Worm (Caenorhabditis elegans) whole organism, L3 larva: ENCODE results near the gene miro-1.

Experiments used
- R02D3.7 ChIP-seq: fragments of 150-350 bp; optimal IDR thresholded peaks from 2 replicates; lab custom pipeline; 2014; ENCODE audit warnings: missing biosample characterization, missing genetic modification characterization
- ZK546.5 ChIP-seq: sonication (generic microtip); optimal IDR thresholded peaks from 2 replicates; lab custom pipeline; 2017; ENCODE audit warnings: missing biosample characterization, missing genetic modification characterization
- aly-2 ChIP-seq: fragments of 150-350 bp; optimal IDR thresholded peaks from 2 replicates; lab custom pipeline; 2014; ENCODE audit warnings: missing biosample characterization, missing genetic modification characterization
- ama-1 ChIP-seq: fragments of 150-350 bp; optimal IDR thresholded peaks from 2 replicates; lab custom pipeline; 2018
- ceh-16 ChIP-seq: sonication (generic microtip); optimal IDR thresholded peaks from 2 replicates; lab custom pipeline; 2017; ENCODE audit warnings: missing biosample characterization, missing genetic modification characterization
- ceh-28 ChIP-seq: fragments of 150-350 bp; optimal IDR thresholded peaks from 2 replicates; lab custom pipeline; 2014; ENCODE audit warnings: missing biosample characterization, missing genetic modification reagents, missing genetic modification characterization
- ceh-82 ChIP-seq: fragments of 150-350 bp; optimal IDR thresholded peaks from 2 replicates; lab custom pipeline; 2014; ENCODE audit warnings: missing biosample characterization, missing genetic modification characterization
- daf-12 ChIP-seq: fragments of 150-350 bp; optimal IDR thresholded peaks from 2 replicates; lab custom pipeline; 2014; ENCODE audit warnings: missing biosample characterization, missing genetic modification reagents, missing genetic modification characterization
- egl-27 ChIP-seq: sonication (generic microtip); optimal IDR thresholded peaks from 4 replicates; lab custom pipeline; 2017; ENCODE audit warnings: missing biosample characterization, missing genetic modification reagents, missing genetic modification characterization
- egl-5 ChIP-seq: fragments of 150-350 bp; optimal IDR thresholded peaks from 2 replicates; lab custom pipeline; 2017; ENCODE audit warnings: missing biosample characterization, missing genetic modification reagents, missing genetic modification characterization, inconsistent platforms
- elt-2 ChIP-seq: sonication (generic microtip); optimal IDR thresholded peaks from 2 replicates; lab custom pipeline; 2016; ENCODE audit warnings: missing genetic modification reagents, mild to moderate bottlenecking, missing genetic modification characterization, missing compliant biosample characterization
- eor-1 ChIP-seq, 2 experiments: fragments of 150-350 bp; optimal IDR thresholded peaks; 2 replicates each; lab custom pipeline; 2014 to 2018; ENCODE audit warnings: missing biosample characterization in 2 of 2, missing genetic modification characterization in 2 of 2
- fkh-10 ChIP-seq: sonication (generic microtip); optimal IDR thresholded peaks from 2 replicates; lab custom pipeline; 2017; ENCODE audit warnings: missing biosample characterization, missing genetic modification reagents, missing genetic modification characterization
- fos-1 ChIP-seq: fragments of 150-350 bp; optimal IDR thresholded peaks from 2 replicates; lab custom pipeline; 2014; ENCODE audit warnings: missing biosample characterization, missing genetic modification characterization
- hmg-11 ChIP-seq: sonication (generic microtip); optimal IDR thresholded peaks from 2 replicates; lab custom pipeline; 2016; ENCODE audit warnings: missing genetic modification characterization, missing compliant biosample characterization
- jun-1 ChIP-seq: fragments of 150-350 bp; optimal IDR thresholded peaks from 2 replicates; lab custom pipeline; 2014; ENCODE audit warnings: missing biosample characterization, missing genetic modification reagents, missing genetic modification characterization
- lin-15B ChIP-seq: fragments of 150-350 bp; optimal IDR thresholded peaks from 2 replicates; lab custom pipeline; 2014; ENCODE audit warnings: missing biosample characterization, missing genetic modification characterization
- lin-39 ChIP-seq: fragments of 150-350 bp; optimal IDR thresholded peaks from 2 replicates; lab custom pipeline; 2018; ENCODE audit warnings: missing biosample characterization, missing genetic modification reagents, missing genetic modification characterization
- lsy-12 ChIP-seq: sonication (generic microtip); optimal IDR thresholded peaks from 2 replicates; lab custom pipeline; 2016; ENCODE audit warnings: mild to moderate bottlenecking, missing genetic modification characterization, missing compliant biosample characterization
- mml-1 ChIP-seq: fragments of 150-350 bp; sonication (generic microtip); optimal IDR thresholded peaks from 3 replicates; lab custom pipeline; 2014; ENCODE audit warnings: missing biosample characterization, missing genetic modification characterization
- nfya-1 ChIP-seq: sonication (generic microtip); optimal IDR thresholded peaks from 2 replicates; lab custom pipeline; 2017; ENCODE audit warnings: missing genetic modification characterization, mild to moderate bottlenecking, missing compliant biosample characterization, antibody characterized with exemption, moderate library complexity; ENCODE audit not compliant: insufficient read depth
- nhr-11 ChIP-seq: fragments of 150-350 bp; optimal IDR thresholded peaks from 2 replicates; lab custom pipeline; 2014; ENCODE audit warnings: missing biosample characterization, missing genetic modification characterization
- nhr-23 ChIP-seq: fragments of 150-350 bp; optimal IDR thresholded peaks from 2 replicates; lab custom pipeline; 2014; ENCODE audit warnings: missing biosample characterization, missing genetic modification reagents, missing genetic modification characterization
- nhr-237 ChIP-seq: fragments of 150-350 bp; optimal IDR thresholded peaks from 2 replicates; lab custom pipeline; 2014; ENCODE audit warnings: missing biosample characterization, missing genetic modification characterization
- nhr-25 ChIP-seq: sonication (generic microtip); optimal IDR thresholded peaks from 2 replicates; lab custom pipeline; 2017; ENCODE audit warnings: missing biosample characterization, missing genetic modification characterization
- nhr-28 ChIP-seq: fragments of 150-350 bp; optimal IDR thresholded peaks from 2 replicates; lab custom pipeline; 2014; ENCODE audit warnings: missing biosample characterization, missing genetic modification characterization
- nhr-43 ChIP-seq: sonication (generic microtip); optimal IDR thresholded peaks from 2 replicates; lab custom pipeline; 2016; ENCODE audit warnings: mild to moderate bottlenecking, missing genetic modification characterization, missing compliant biosample characterization; ENCODE audit not compliant: poor library complexity, severe bottlenecking
- nhr-67 ChIP-seq: fragments of 150-350 bp; optimal IDR thresholded peaks from 2 replicates; lab custom pipeline; 2014; ENCODE audit warnings: missing biosample characterization, missing genetic modification characterization
- nhr-76 ChIP-seq: fragments of 150-350 bp; sonication (generic microtip); optimal IDR thresholded peaks from 5 replicates; lab custom pipeline; 2014; ENCODE audit warnings: missing biosample characterization, missing genetic modification characterization
- nhr-77 ChIP-seq: fragments of 150-350 bp; optimal IDR thresholded peaks from 2 replicates; lab custom pipeline; 2014; ENCODE audit warnings: missing biosample characterization, missing genetic modification characterization
- pha-4 ChIP-seq: fragments of 150-350 bp; optimal IDR thresholded peaks from 2 replicates; lab custom pipeline; 2014; ENCODE audit warnings: missing biosample characterization, missing genetic modification reagents, missing genetic modification characterization
- pqm-1 ChIP-seq: fragments of 150-350 bp; optimal IDR thresholded peaks from 2 replicates; lab custom pipeline; 2017; ENCODE audit warnings: missing biosample characterization, missing genetic modification characterization, inconsistent platforms
- sea-2 ChIP-seq: fragments of 150-350 bp; sonication (generic microtip); optimal IDR thresholded peaks from 4 replicates; lab custom pipeline; 2014; ENCODE audit warnings: missing biosample characterization, missing genetic modification reagents, missing genetic modification characterization
- skn-1 ChIP-seq: fragments of 150-350 bp; optimal IDR thresholded peaks from 2 replicates; lab custom pipeline; 2014; ENCODE audit warnings: missing biosample characterization, missing genetic modification characterization
- snpc-4 ChIP-seq: fragments of 150-350 bp; optimal IDR thresholded peaks from 2 replicates; lab custom pipeline; 2014; ENCODE audit warnings: missing biosample characterization, missing genetic modification characterization
- tbx-2 ChIP-seq: sonication (generic microtip); optimal IDR thresholded peaks from 2 replicates; lab custom pipeline; 2016; ENCODE audit warnings: mild to moderate bottlenecking, missing genetic modification characterization, missing compliant biosample characterization
- unc-39 ChIP-seq: sonication (generic microtip); optimal IDR thresholded peaks from 4 replicates; lab custom pipeline; 2017; ENCODE audit warnings: missing biosample characterization, missing genetic modification characterization
- zag-1 ChIP-seq: fragments of 150-350 bp; optimal IDR thresholded peaks from 2 replicates; lab custom pipeline; 2014; ENCODE audit warnings: missing biosample characterization, missing genetic modification characterization
- ztf-11 ChIP-seq: fragments of 150-350 bp; optimal IDR thresholded peaks from 2 replicates; lab custom pipeline; 2014; ENCODE audit warnings: missing biosample characterization, missing genetic modification characterization

miro-1 gene

ce11 chrIV:4749155-4749554 lies 33.5 kb upstream of the miro-1 start:
- TF ChIP-seq eor-1 (tag; optimal IDR thresholded peaks at IDR 0.05; lab: Kevin White, UChicago) (no peak), egl-5 (tag; lab: Kevin White, UChicago) (no peak), pqm-1 (tag; lab: Kevin White, UChicago) (no peak), sea-2 (GFP tag; lab: Kevin White, UChicago) (no peak), lin-15B (no peak), ceh-82 (tag; lab: Kevin White, UChicago) (no peak), mml-1 (tag; lab: Kevin White, UChicago) (no peak), zag-1 (tag; lab: Kevin White, UChicago) (no peak), fkh-10 (no peak), pha-4 (no peak), lsy-12 (tag; lab: Kevin White, UChicago) (no peak), skn-1 (tag; lab: Kevin White, UChicago) (no peak), nhr-28 (tag; lab: Kevin White, UChicago) (no peak), nhr-43 (tag; lab: Kevin White, UChicago) (no peak), ama-1 (lab: Kevin White, UChicago) (no peak), tbx-2 (tag; lab: Kevin White, UChicago) (no peak)

DNA sequence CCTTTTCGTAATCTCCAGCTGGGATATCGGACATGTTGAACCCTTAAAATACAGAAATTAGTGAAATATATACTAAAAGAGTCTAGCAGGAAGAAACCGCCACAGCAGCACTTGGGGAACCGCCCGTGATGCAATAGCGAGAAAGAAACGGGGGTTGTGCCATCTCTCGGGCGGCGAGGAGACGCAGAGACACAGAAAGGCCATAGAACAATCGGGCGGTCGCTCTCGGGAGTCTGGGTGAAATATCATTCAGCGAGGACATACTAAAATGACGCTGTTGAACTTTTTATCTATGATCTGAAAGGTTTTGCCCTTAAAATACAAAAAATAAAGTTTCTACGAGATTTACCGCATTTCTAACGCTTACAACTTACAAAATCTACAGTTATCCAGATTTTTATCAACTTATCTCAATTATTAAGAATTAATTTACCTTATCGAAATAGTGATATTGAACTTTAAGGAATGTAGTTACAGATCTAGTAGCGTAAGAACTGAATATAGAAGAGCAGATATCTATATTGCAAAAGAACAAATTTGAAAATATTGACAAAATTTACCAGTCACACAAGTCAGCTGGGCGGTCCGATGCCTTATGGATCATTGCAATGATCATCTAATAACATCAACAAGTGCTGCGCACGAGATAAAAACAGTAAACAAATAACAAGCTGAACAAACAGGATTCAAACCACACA lies 33.0 kb upstream of the miro-1 start, which contains the start of gene cyc-2.1:
Gene cyc-2.1, minus strand, starts transcription at position 605 of the 698 bp plus-strand sequence.
- TF ChIP-seq fkh-10 (no peak), lin-39 (tag; lab: Kevin White, UChicago) (peak; percentile 4), snpc-4 (tag; lab: Kevin White, UChicago) (no peak), fos-1 (tag; lab: Kevin White, UChicago) (peak; percentile 47), ceh-28 (tag; lab: Kevin White, UChicago) (peak; percentile 47), pqm-1 (tag; lab: Kevin White, UChicago) (peak; percentile 70), nhr-25 (tag; lab: Kevin White, UChicago) (peak; percentile 62), elt-2 (peak; percentile 73), nhr-77 (tag; lab: Kevin White, UChicago) (peak; percentile 61), aly-2 (tag; lab: Kevin White, UChicago) (peak; percentile 69), pha-4 (peak; percentile 54), lsy-12 (tag; lab: Kevin White, UChicago) (peak; percentile 68), nhr-237 (tag; lab: Kevin White, UChicago) (no peak), ama-1 (lab: Kevin White, UChicago) (peak; percentile 84), skn-1 (tag; lab: Kevin White, UChicago) (peak; percentile 18), lin-15B (peak; percentile 83), nhr-23 (peak; percentile 38), R02D3.7 (tag; lab: Kevin White, UChicago) (peak; percentile 67), nfya-1 (tag; lab: Kevin White, UChicago) (peak; percentile 66), jun-1 (peak; percentile 10), nhr-67 (tag; lab: Kevin White, UChicago) (no peak), nhr-43 (tag; lab: Kevin White, UChicago) (no peak), hmg-11 (tag; lab: Kevin White, UChicago) (peak; percentile 82)

- no peak for TF ChIP-seq hmg-11 (tag; lab: Kevin White, UChicago)
- no peak for TF ChIP-seq nhr-23
- peak; percentile 65 for TF ChIP-seq ama-1 (lab: Kevin White, UChicago)
- peak; percentile 16 for TF ChIP-seq lin-15B
- no peak for TF ChIP-seq ZK546.5 (tag; lab: Kevin White, UChicago)
- TF ChIP-seq sea-2 (GFP tag; lab: Kevin White, UChicago) = no peak
- TF ChIP-seq ceh-16 = no peak
- TF ChIP-seq nhr-11 (tag; lab: Kevin White, UChicago) = no peak
- no peak for TF ChIP-seq unc-39 (tag; lab: Kevin White, UChicago)
- no peak for TF ChIP-seq nhr-25 (tag; lab: Kevin White, UChicago)
- peak; percentile 24 for TF ChIP-seq nfya-1 (tag; lab: Kevin White, UChicago)
- no peak for TF ChIP-seq egl-27 (tag; lab: Kevin White, UChicago)
- TF ChIP-seq aly-2 (tag; lab: Kevin White, UChicago) = no peak
- peak; percentile 36 for TF ChIP-seq R02D3.7 (tag; lab: Kevin White, UChicago)
- TF ChIP-seq snpc-4 (tag; lab: Kevin White, UChicago) = no peak
- no peak for TF ChIP-seq fkh-10
- TF ChIP-seq nhr-67 (tag; lab: Kevin White, UChicago) = no peak
- no peak for TF ChIP-seq fos-1 (tag; lab: Kevin White, UChicago)
- TF ChIP-seq nhr-76 (tag; lab: Kevin White, UChicago) = no peak
- TF ChIP-seq ztf-11 (tag; lab: Kevin White, UChicago) = no peak
- TF ChIP-seq zag-1 (tag; lab: Kevin White, UChicago) = no peak
- no peak for TF ChIP-seq daf-12 (tag; lab: Kevin White, UChicago)
- TF ChIP-seq nhr-237 (tag; lab: Kevin White, UChicago) = no peak
- no peak for TF ChIP-seq lsy-12 (tag; lab: Kevin White, UChicago)
- no peak for TF ChIP-seq nhr-43 (tag; lab: Kevin White, UChicago)
Measured at ce11 chrIV:4747553-4747952, 31.9 kb upstream of the miro-1 start, which contains the start of gene tctn-1. TSS of gene tctn-1 (minus strand) at chrIV:4747832.
